Fruit fly (Drosophila melanogaster): ENCODE measurements around the gene Rbp9.

Gene Rbp9

DNA sequence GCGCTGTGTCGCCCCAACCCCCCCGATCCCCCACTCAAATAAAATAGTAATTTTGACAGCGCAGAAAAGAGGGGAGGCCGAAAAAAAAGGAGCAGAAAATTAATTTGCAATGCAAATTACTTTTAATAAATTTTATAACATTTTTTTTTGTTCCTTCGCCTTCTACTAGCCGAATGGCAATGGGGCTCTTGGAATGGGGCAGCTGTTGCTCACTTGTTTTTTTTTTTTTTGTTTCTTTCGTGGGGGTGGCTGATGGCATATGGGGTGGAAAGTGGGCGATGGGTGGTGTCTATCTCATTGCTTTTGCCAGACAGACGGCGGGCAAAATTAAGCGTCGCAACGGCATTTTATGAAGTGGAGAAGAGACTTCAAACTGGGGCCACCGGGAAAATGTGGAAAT is 33.9 kb upstream of the Rbp9 start:
- TF ChIP-seq sqz (GFP tag; optimal IDR thresholded peaks at IDR 0.05) (peak; percentile 23), Elba2 (GFP tag; optimal IDR thresholded peaks at IDR 0.05) (no peak), CG10147 (GFP tag; optimal IDR thresholded peaks at IDR 0.05) (no peak), abd-A (tag; optimal IDR thresholded peaks at IDR 0.05) (peak; percentile 66), nerfin-1 (tag; optimal IDR thresholded peaks at IDR 0.05) (no peak), Hey (tag; optimal IDR thresholded peaks at IDR 0.05) (no peak), Ets97D (GFP tag; optimal IDR thresholded peaks at IDR 0.05) (no peak), Dip3 (GFP tag; optimal IDR thresholded peaks at IDR 0.05) (no peak), CG18476 (GFP tag; optimal IDR thresholded peaks at IDR 0.05) (no peak), H2.0 (GFP tag; IDR thresholded peaks at IDR 0.05) (no peak), bigmax (GFP tag; optimal IDR thresholded peaks at IDR 0.05) (no peak), Rfx (GFP tag; IDR thresholded peaks at IDR 0.05) (0 out of 2 replicates have a peak, but pooled peaks have one; percentile 11), sima (GFP tag; optimal IDR thresholded peaks at IDR 0.05) (no peak), ERR (GFP tag; optimal IDR thresholded peaks at IDR 0.05) (no peak), CG15479 (GFP tag; optimal IDR thresholded peaks at IDR 0.05) (no peak), CG17829 (tag; optimal IDR thresholded peaks at IDR 0.05) (no peak), CG9609 (GFP tag; optimal IDR thresholded peaks at IDR 0.05) (no peak), CG15269 (tag; optimal IDR thresholded peaks at IDR 0.05) (no peak), scrt (GFP tag; optimal IDR thresholded peaks at IDR 0.05) (peak; percentile 87), Drgx (GFP tag; IDR thresholded peaks at IDR 0.05) (no peak), Fer2 (tag; optimal IDR thresholded peaks at IDR 0.05) (no peak), sug (tag; optimal IDR thresholded peaks at IDR 0.05) (no peak)

DNA sequence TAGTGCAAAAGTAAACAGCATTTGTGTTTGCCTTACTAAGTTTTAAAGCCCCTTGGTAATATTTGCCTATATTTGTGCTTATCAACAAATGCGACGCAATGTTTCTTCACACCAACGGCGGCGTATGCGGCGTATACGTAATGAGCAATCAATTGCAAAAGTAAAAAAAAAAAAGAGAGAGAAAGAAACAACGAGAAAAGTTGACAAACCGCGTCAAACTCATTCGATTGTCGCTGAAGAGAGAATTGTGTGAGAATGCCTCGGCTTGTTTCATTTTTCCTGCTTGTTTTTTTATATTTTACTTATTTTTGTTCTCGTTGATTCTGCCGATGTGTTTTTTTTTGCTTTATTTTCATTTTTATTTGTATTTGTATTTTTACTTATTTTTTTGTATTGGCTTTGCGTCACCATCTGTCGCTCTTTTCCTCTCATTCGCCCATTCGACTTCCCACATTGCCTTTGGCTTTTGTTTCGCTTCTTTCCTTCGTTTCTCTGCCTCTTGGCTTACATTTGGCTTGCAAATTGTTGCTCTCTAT is 30.2 kb upstream of the Rbp9 start:
- TF ChIP-seq CHES-1-like (GFP tag; optimal IDR thresholded peaks at IDR 0.05) (no peak), PHDP (tag; optimal IDR thresholded peaks at IDR 0.05) (peak; percentile 27), Hmr (GFP tag; optimal IDR thresholded peaks at IDR 0.05) (peak; percentile 11), phol (tag; optimal IDR thresholded peaks at IDR 0.05) (no peak), Ravus (GFP tag; IDR thresholded peaks at IDR 0.05) (no peak), Oaz (GFP tag; IDR thresholded peaks at IDR 0.05) (no peak), Xbp1 (GFP tag; optimal IDR thresholded peaks at IDR 0.05) (no peak), gsb (GFP tag; IDR thresholded peaks at IDR 0.05) (no peak), HLH54F (GFP tag; optimal IDR thresholded peaks at IDR 0.05) (no peak), Rfx (GFP tag; IDR thresholded peaks at IDR 0.05) (peak; percentile 19; the same call in 1 of the 2 replicates), seq (GFP tag; IDR thresholded peaks at IDR 0.05) (no peak), onecut (GFP tag; IDR thresholded peaks at IDR 0.05) (no peak), tap (tag; optimal IDR thresholded peaks at IDR 0.05) (no peak), CG9817 (tag; optimal IDR thresholded peaks at IDR 0.05) (no peak), Spps (tag; optimal IDR thresholded peaks at IDR 0.05) (no peak), mirr (GFP tag; optimal IDR thresholded peaks at IDR 0.05) (no peak), ase (GFP tag; IDR thresholded peaks at IDR 0.05) (no peak), corto (GFP tag; optimal IDR thresholded peaks at IDR 0.05) (peak; percentile 52), Myb (GFP tag; optimal IDR thresholded peaks at IDR 0.05) (no peak), Six4 (GFP tag; optimal IDR thresholded peaks at IDR 0.05) (no peak), bsh (GFP tag; optimal IDR thresholded peaks at IDR 0.05) (peak in 1 of 2 experiments; percentile 98), CG12236 (GFP tag; optimal IDR thresholded peaks at IDR 0.05) (no peak), CG12659 (GFP tag; optimal IDR thresholded peaks at IDR 0.05) (no peak), Drgx (GFP tag; IDR thresholded peaks at IDR 0.05) (peak; percentile 96), salm (tag; optimal IDR thresholded peaks at IDR 0.05) (no peak), Trl (optimal IDR thresholded peaks at IDR 0.05) (peak in 1 of 2 experiments; percentile 62), Trl (GFP tag; optimal IDR thresholded peaks at IDR 0.05) (no peak), org-1 (GFP tag; optimal IDR thresholded peaks at IDR 0.05) (no peak), sqz (GFP tag; optimal IDR thresholded peaks at IDR 0.05) (no peak), nom (GFP tag; optimal IDR thresholded peaks at IDR 0.05) (peak; percentile 99), CG12104 (GFP tag; optimal IDR thresholded peaks at IDR 0.05) (no peak), Xrp1 (GFP tag; IDR thresholded peaks at IDR 0.05) (no peak), fru (optimal IDR thresholded peaks at IDR 0.05) (no peak)

All from whole organism, embryonic.